Worm (Caenorhabditis elegans): ENCODE measurements around the gene str-188.

ce11 chrV:9704399-9704798 is 12.1 kb upstream of the str-188 start:
- no peak for TF ChIP-seq B0310.2 (tag; optimal IDR thresholded peaks at IDR 0.05)
- no peak for TF ChIP-seq hnd-1 (tag; optimal IDR thresholded peaks at IDR 0.05)
- TF ChIP-seq ets-7 (tag; optimal IDR thresholded peaks at IDR 0.05) = no peak
- no peak for TF ChIP-seq ama-1 (optimal IDR thresholded peaks at IDR 0.05)
- no peak for TF ChIP-seq tra-4 (tag; optimal IDR thresholded peaks at IDR 0.05)
- TF ChIP-seq flt-1 (GFP tag; IDR thresholded peaks at IDR 0.05) = no peak
- no peak for TF ChIP-seq F13C5.2 (tag; optimal IDR thresholded peaks at IDR 0.05)
- TF ChIP-seq hmg-4 (GFP tag; optimal IDR thresholded peaks at IDR 0.05) = no peak
- no peak for TF ChIP-seq tbx-11 (GFP tag; IDR thresholded peaks at IDR 0.05)
- TF ChIP-seq sea-1 (GFP tag; conservative IDR thresholded peaks at IDR 0.05) = no peak

All from whole organism, early embryonic.